Fruit fly (Drosophila melanogaster) whole organism, embryonic: ENCODE results near the gene MtnD.

Source experiments
- Blimp-1 ChIP-seq: fragments of 200-800 bp; sonication (Bioruptor generic); optimal IDR thresholded peaks from 3 replicates; lab custom pipeline; 2018; ENCODE audit warnings: missing biosample characterization, missing genetic modification characterization, mild to moderate bottlenecking, moderate library complexity, missing genetic modification reagents
- CG10147 ChIP-seq: fragments of 200-800 bp; sonication (Bioruptor generic); optimal IDR thresholded peaks from 2 replicates; lab custom pipeline; 2019; ENCODE audit warnings: missing biosample characterization, mild to moderate bottlenecking, missing genetic modification characterization, moderate library complexity
- CG12299 ChIP-seq: fragments of 200-800 bp; sonication (Bioruptor generic); optimal IDR thresholded peaks from 2 replicates; lab custom pipeline; 2018; ENCODE audit warnings: missing biosample characterization, mild to moderate bottlenecking, missing genetic modification characterization
- CG13287 ChIP-seq: fragments of 200-800 bp; sonication (Bioruptor generic); IDR thresholded peaks from 2 replicates; pipeline ENCODE4 v1.3.6; 2022; ENCODE audit warnings: missing biosample characterization, missing genetic modification characterization; ENCODE audit not compliant: partially characterized antibody
- CG14667 ChIP-seq: fragments of 200-800 bp; sonication (Bioruptor generic); IDR thresholded peaks from 2 replicates; pipeline ENCODE4 v1.3.6; 2022; ENCODE audit warnings: missing biosample characterization, missing genetic modification characterization
- CG16863 ChIP-seq: fragments of 200-800 bp; sonication (Bioruptor generic); optimal IDR thresholded peaks from 3 replicates; lab custom pipeline; 2016; ENCODE audit warnings: missing biosample characterization, missing genetic modification characterization
- CG17328 ChIP-seq: fragments of 200-800 bp; sonication (Bioruptor generic); IDR thresholded peaks from 2 replicates; pipeline ENCODE4 v1.3.6; 2022; ENCODE audit warnings: missing biosample characterization, missing genetic modification characterization
- CG17385 ChIP-seq: fragments of 200-800 bp; sonication (Bioruptor generic); optimal IDR thresholded peaks from 3 replicates; lab custom pipeline; 2018; ENCODE audit warnings: missing biosample characterization, mild to moderate bottlenecking, missing genetic modification characterization
- CG17912 ChIP-seq: fragments of 200-800 bp; sonication (Bioruptor generic); optimal IDR thresholded peaks from 2 replicates; lab custom pipeline; 2018; ENCODE audit warnings: missing biosample characterization, mild to moderate bottlenecking, missing genetic modification characterization
- CG18476 ChIP-seq: fragments of 200-800 bp; sonication (Bioruptor generic); optimal IDR thresholded peaks from 2 replicates; lab custom pipeline; 2016; ENCODE audit warnings: missing biosample characterization, mild to moderate bottlenecking, missing genetic modification characterization
- CG2129 ChIP-seq: fragments of 200-800 bp; sonication (Bioruptor generic); IDR thresholded peaks from 2 replicates; pipeline ENCODE4 v1.3.6; 2022; ENCODE audit warnings: missing biosample characterization, missing genetic modification characterization; ENCODE audit not compliant: partially characterized antibody
- CG2678 ChIP-seq: fragments of 200-800 bp; sonication (Bioruptor generic); optimal IDR thresholded peaks from 3 replicates; lab custom pipeline; 2019; ENCODE audit warnings: missing biosample characterization, mild to moderate bottlenecking, missing genetic modification characterization, moderate library complexity
- CG30020 ChIP-seq: fragments of 200-800 bp; optimal IDR thresholded peaks from 2 replicates; lab custom pipeline; 2019; ENCODE audit warnings: missing biosample characterization, mild to moderate bottlenecking, missing genetic modification characterization, moderate library complexity
- CG30431 ChIP-seq: fragments of 200-800 bp; sonication (Bioruptor generic); optimal IDR thresholded peaks from 2 replicates; lab custom pipeline; 2017; ENCODE audit warnings: missing biosample characterization, missing genetic modification characterization
- CG33213 ChIP-seq: fragments of 200-800 bp; sonication (Bioruptor generic); optimal IDR thresholded peaks from 3 replicates; lab custom pipeline; 2016; ENCODE audit warnings: missing biosample characterization, missing genetic modification characterization
- CG4424 ChIP-seq: fragments of 200-800 bp; sonication (Bioruptor generic); optimal IDR thresholded peaks from 3 replicates; lab custom pipeline; 2016; ENCODE audit warnings: missing biosample characterization, missing genetic modification characterization
- CG6765 ChIP-seq: fragments of 200-800 bp; sonication (Bioruptor generic); optimal IDR thresholded peaks from 3 replicates; lab custom pipeline; 2017; ENCODE audit warnings: missing biosample characterization, mild to moderate bottlenecking, missing genetic modification characterization
- CG7987 ChIP-seq: fragments of 200-800 bp; sonication (Bioruptor generic); optimal IDR thresholded peaks from 2 replicates; lab custom pipeline; 2018; ENCODE audit warnings: missing biosample characterization, mild to moderate bottlenecking, missing genetic modification characterization, moderate library complexity
- Dp ChIP-seq: fragments of 200-800 bp; sonication (Bioruptor generic); optimal IDR thresholded peaks from 2 replicates; lab custom pipeline; 2018; ENCODE audit warnings: missing biosample characterization, mild to moderate bottlenecking, missing genetic modification characterization, moderate library complexity
- Ets97D ChIP-seq: fragments of 200-800 bp; sonication (Bioruptor generic); optimal IDR thresholded peaks from 3 replicates; lab custom pipeline; 2016; ENCODE audit warnings: missing biosample characterization, missing genetic modification characterization
- Lhr ChIP-seq: fragments of 200-800 bp; sonication (Bioruptor generic); optimal IDR thresholded peaks from 3 replicates; lab custom pipeline; 2017; ENCODE audit warnings: mild to moderate bottlenecking, missing biosample characterization, missing genetic modification reagents, missing genetic modification characterization
- MBD-R2 ChIP-seq: fragments of 200-800 bp; sonication (Bioruptor generic); IDR thresholded peaks from 2 replicates; pipeline ENCODE4 v1.3.6; 2022; ENCODE audit warnings: missing biosample characterization, missing genetic modification characterization
- MTF-1 ChIP-seq: fragments of 200-800 bp; sonication (Bioruptor generic); optimal IDR thresholded peaks from 2 replicates; lab custom pipeline; 2018; ENCODE audit warnings: missing biosample characterization, mild to moderate bottlenecking, missing genetic modification characterization, borderline replicate concordance
- Meics ChIP-seq: fragments of 200-800 bp; sonication (Bioruptor generic); optimal IDR thresholded peaks from 2 replicates; lab custom pipeline; 2017; ENCODE audit warnings: missing biosample characterization, mild to moderate bottlenecking, missing genetic modification characterization
- Pdp1 ChIP-seq, 2 experiments: fragments of 200-800 bp; sonication (Bioruptor generic); optimal IDR thresholded peaks; 3 replicates each; lab custom pipeline; 2016; ENCODE audit warnings: missing biosample characterization in 2 of 2, missing genetic modification characterization in 2 of 2, mild to moderate bottlenecking in 1 of 2, moderate library complexity in 1 of 2
- Rfx ChIP-seq: fragments of 200-800 bp; sonication (Bioruptor generic); IDR thresholded peaks from 2 replicates; pipeline ENCODE4 v1.3.6; 2022; ENCODE audit warnings: missing biosample characterization, missing genetic modification characterization
- Spps ChIP-seq: fragments of 200-800 bp; sonication (Bioruptor generic); optimal IDR thresholded peaks from 2 replicates; lab custom pipeline; 2018; ENCODE audit warnings: missing biosample characterization, mild to moderate bottlenecking, missing genetic modification characterization
- abd-A ChIP-seq: fragments of 200-800 bp; sonication (Bioruptor generic); optimal IDR thresholded peaks from 3 replicates; lab custom pipeline; 2019; ENCODE audit warnings: missing biosample characterization, mild to moderate bottlenecking, missing genetic modification characterization, moderate library complexity
- ap ChIP-seq: fragments of 200-800 bp; sonication (Bioruptor generic); IDR thresholded peaks from 2 replicates; pipeline ENCODE4 v1.3.6; 2022; ENCODE audit warnings: missing biosample characterization, missing genetic modification characterization
- ase ChIP-seq: fragments of 200-800 bp; sonication (Bioruptor generic); IDR thresholded peaks from 3 replicates; pipeline ENCODE4 v1.3.6; 2022; ENCODE audit warnings: missing biosample characterization, missing genetic modification characterization
- bbx ChIP-seq: fragments of 200-800 bp; sonication (Bioruptor generic); IDR thresholded peaks from 2 replicates; pipeline ENCODE4 v1.3.6; 2022; ENCODE audit warnings: missing biosample characterization, missing genetic modification characterization; ENCODE audit not compliant: partially characterized antibody
- ci ChIP-seq: fragments of 200-800 bp; sonication (Bioruptor generic); IDR thresholded peaks from 3 replicates; pipeline ENCODE4 v1.3.6; 2022; ENCODE audit warnings: missing biosample characterization, missing genetic modification characterization
- cwo ChIP-seq: fragments of 200-800 bp; sonication (Bioruptor generic); optimal IDR thresholded peaks from 3 replicates; lab custom pipeline; 2017; ENCODE audit warnings: missing biosample characterization, missing genetic modification characterization, mild to moderate bottlenecking, moderate library complexity, missing genetic modification reagents
- gsb ChIP-seq: fragments of 200-800 bp; sonication (Bioruptor generic); IDR thresholded peaks from 2 replicates; pipeline ENCODE4 v1.3.6; 2022; ENCODE audit warnings: missing biosample characterization, missing genetic modification characterization
- hb ChIP-seq: fragments of 200-800 bp; sonication (Bioruptor generic); IDR thresholded peaks from 3 replicates; pipeline ENCODE4 v1.3.6; 2022; ENCODE audit warnings: missing biosample characterization, missing genetic modification characterization; ENCODE audit not compliant: partially characterized antibody
- lab ChIP-seq: fragments of 200-800 bp; sonication (Bioruptor generic); optimal IDR thresholded peaks from 3 replicates; lab custom pipeline; 2017; ENCODE audit warnings: missing biosample characterization, missing genetic modification characterization, mild to moderate bottlenecking, moderate library complexity, missing genetic modification reagents
- mld ChIP-seq: fragments of 200-800 bp; sonication (Bioruptor generic); IDR thresholded peaks from 3 replicates; pipeline ENCODE4 v1.3.6; 2022; ENCODE audit warnings: missing biosample characterization, missing genetic modification characterization; ENCODE audit not compliant: partially characterized antibody
- sim ChIP-seq: fragments of 200-800 bp; sonication (Bioruptor generic); IDR thresholded peaks from 2 replicates; pipeline ENCODE4 v1.3.6; 2022; ENCODE audit warnings: missing biosample characterization, missing genetic modification characterization
- sima ChIP-seq: fragments of 200-800 bp; sonication (Bioruptor generic); optimal IDR thresholded peaks from 2 replicates; lab custom pipeline; 2016; ENCODE audit warnings: missing biosample characterization, missing genetic modification characterization
- slbo ChIP-seq: fragments of 200-800 bp; sonication (Bioruptor generic); IDR thresholded peaks from 2 replicates; pipeline ENCODE4 v1.3.6; 2022; ENCODE audit warnings: missing biosample characterization, missing genetic modification characterization
- slp2 ChIP-seq: fragments of 200-800 bp; sonication (Bioruptor generic); optimal IDR thresholded peaks from 2 replicates; lab custom pipeline; 2016; ENCODE audit warnings: missing biosample characterization, missing genetic modification characterization
- sr ChIP-seq: fragments of 200-800 bp; sonication (Bioruptor generic); IDR thresholded peaks from 3 replicates; pipeline ENCODE4 v1.3.6; 2022; ENCODE audit warnings: missing biosample characterization, missing genetic modification characterization
- tio ChIP-seq: fragments of 200-800 bp; sonication (Bioruptor generic); optimal IDR thresholded peaks from 2 replicates; lab custom pipeline; 2017; ENCODE audit warnings: missing biosample characterization, missing genetic modification characterization, inconsistent platforms
- tll ChIP-seq, 2 experiments: fragments of 200-800 bp in 1 of 2; fragments of >200 bp in 1 of 2; sonication (Bioruptor generic) in 1 of 2; optimal IDR thresholded peaks; 2 replicates each; lab custom pipeline; 2017 to 2019; ENCODE audit warnings: missing biosample characterization in 2 of 2, missing genetic modification characterization in 2 of 2, mild to moderate bottlenecking in 1 of 2, moderate library complexity in 1 of 2

Gene MtnD

dm6 chr3R:20509377-20509776 is 25.4 kb upstream of the MtnD start:
- no peak for TF ChIP-seq Spps (tag; lab: Kevin White, UChicago)
- no peak for TF ChIP-seq cwo (GFP tag; lab: Kevin White, UChicago)
- TF ChIP-seq mld (GFP tag; lab: Robert Waterston, UW) = no peak
- TF ChIP-seq CG12299 = no peak
- TF ChIP-seq sim (GFP tag; lab: Robert Waterston, UW) = no peak
- no peak for TF ChIP-seq tll (GFP tag; optimal IDR thresholded peaks at IDR 0.05; lab: Kevin White, UChicago)
- TF ChIP-seq CG17385 (GFP tag; lab: Kevin White, UChicago) = no peak
- no peak for TF ChIP-seq Lhr
- TF ChIP-seq CG4424 (GFP tag; lab: Kevin White, UChicago) = no peak
- TF ChIP-seq Pdp1 (GFP tag; optimal IDR thresholded peaks at IDR 0.05; lab: Kevin White, UChicago) = peak in 1 of 2 experiments; percentile 36
- no peak for TF ChIP-seq Meics (GFP tag; lab: Kevin White, UChicago)
- TF ChIP-seq ase (GFP tag; lab: Robert Waterston, UW) = no peak
- no peak for TF ChIP-seq Ets97D (GFP tag; lab: Kevin White, UChicago)
- TF ChIP-seq Dp (GFP tag; lab: Kevin White, UChicago) = no peak
- TF ChIP-seq ap (GFP tag; lab: Robert Waterston, UW) = no peak
- TF ChIP-seq CG17912 (GFP tag; lab: Kevin White, UChicago) = no peak
- TF ChIP-seq Blimp-1 (GFP tag; lab: Kevin White, UChicago) = peak; percentile 79

dm6 chr3R:20512368-20512767 is 22.4 kb upstream of the MtnD start, which contains the start of gene MFS9:
Gene MFS9, minus strand, starts transcription at chr3R:20512468.
- TF ChIP-seq ci (GFP tag; lab: Robert Waterston, UW) (no peak), lab (GFP tag; lab: Kevin White, UChicago) (no peak), CG18476 (GFP tag; lab: Kevin White, UChicago) (no peak), MBD-R2 (GFP tag; lab: Robert Waterston, UW) (peak; percentile 22; the same call in 1 of the 2 replicates), ap (GFP tag; lab: Robert Waterston, UW) (no peak), CG17328 (GFP tag; lab: Robert Waterston, UW) (no peak)
- TF ChIP-seq, all 482 proteins: peak for 1

dm6 chr3R:20542283-20543144 is 7.8 kb downstream of the MtnD start:
- TF ChIP-seq CG30020 (tag; lab: Kevin White, UChicago) = no peak
- TF ChIP-seq CG33213 (GFP tag; lab: Kevin White, UChicago) = no peak
- no peak for TF ChIP-seq mld (GFP tag; lab: Robert Waterston, UW)
- no peak for TF ChIP-seq CG14667 (GFP tag; lab: Robert Waterston, UW)
- peak; percentile 70 for TF ChIP-seq MTF-1 (GFP tag; lab: Kevin White, UChicago)
- no peak for TF ChIP-seq CG16863
- no peak for TF ChIP-seq CG2129 (GFP tag; lab: Robert Waterston, UW)
- TF ChIP-seq slbo (GFP tag; lab: Robert Waterston, UW) = no peak
- no peak for TF ChIP-seq gsb (GFP tag; lab: Robert Waterston, UW)
- TF ChIP-seq sima (GFP tag; lab: Kevin White, UChicago) = no peak
- TF ChIP-seq CG13287 (GFP tag; lab: Robert Waterston, UW) = no peak
- no peak for TF ChIP-seq abd-A (tag; lab: Kevin White, UChicago)
- no peak for TF ChIP-seq CG30431 (GFP tag; lab: Kevin White, UChicago)
- peak; percentile 21 for TF ChIP-seq tio (GFP tag; lab: Kevin White, UChicago)
- no peak for TF ChIP-seq CG6765 (GFP tag; lab: Kevin White, UChicago)
- TF ChIP-seq Rfx (GFP tag; lab: Robert Waterston, UW) = no peak; the same call in 1 of the 2 replicates
- TF ChIP-seq sr (GFP tag; lab: Robert Waterston, UW) = no peak
- TF ChIP-seq CG7987 (GFP tag; lab: Kevin White, UChicago) = no peak
- no peak for TF ChIP-seq bbx (GFP tag; lab: Robert Waterston, UW)
- TF ChIP-seq hb (GFP tag; lab: Robert Waterston, UW) = no peak
- TF ChIP-seq slp2 (GFP tag; lab: Kevin White, UChicago) = no peak
- no peak for TF ChIP-seq CG10147 (GFP tag; lab: Kevin White, UChicago)
- peak; percentile 44 for TF ChIP-seq CG2678 (tag; lab: Kevin White, UChicago)
- TF ChIP-seq CG17912 (GFP tag; lab: Kevin White, UChicago) = no peak
